Fruit fly (Drosophila melanogaster): ENCODE data around the gene CG17328.
A peak's percentile ranks its signal among the peaks of the same experiment; 100 is the strongest.

Gene CG17328

DNA sequence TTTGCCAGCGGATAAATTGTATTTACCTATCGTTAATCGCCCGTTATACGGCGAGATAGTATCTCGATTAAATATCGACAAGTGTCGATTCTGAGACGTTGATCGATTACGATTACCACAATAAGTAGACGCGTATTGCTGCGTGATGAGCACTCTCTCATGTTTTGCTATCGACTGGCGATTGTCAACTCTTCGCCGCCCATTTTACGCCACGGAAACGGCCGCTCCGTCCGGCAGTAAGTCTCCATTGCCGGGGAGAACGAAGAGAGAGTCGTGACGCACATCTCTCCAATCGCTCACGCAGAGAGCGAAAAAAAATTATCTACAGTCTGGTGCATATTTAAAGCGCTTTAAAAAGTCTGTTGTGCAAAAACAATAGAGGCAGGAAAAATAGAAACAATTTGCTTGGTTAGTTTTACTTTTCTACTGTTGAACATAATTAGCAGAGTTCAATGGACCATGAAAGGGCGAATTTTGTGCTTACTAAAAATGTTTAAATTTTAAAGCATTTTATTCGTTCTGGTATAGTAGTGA, 48.1 kb upstream of the CG17328 start, which contains the start of gene CG46309:
Gene CG46309, minus strand, starts transcription at position 191 of the 534 bp plus-strand sequence.
- TF ChIP-seq pb (GFP tag; optimal IDR thresholded peaks at IDR 0.05) = no peak
- peak; percentile 33 for TF ChIP-seq CG13296 (GFP tag; optimal IDR thresholded peaks at IDR 0.05)
- TF ChIP-seq ken (GFP tag; IDR thresholded peaks at IDR 0.05) = no peak
- TF ChIP-seq CG4424 (GFP tag; optimal IDR thresholded peaks at IDR 0.05) = peak; percentile 18
- TF ChIP-seq CG8924 (tag; optimal IDR thresholded peaks at IDR 0.05) = peak; percentile 64
- TF ChIP-seq CG11093 (GFP tag; IDR thresholded peaks at IDR 0.05) = no peak
- TF ChIP-seq ems (GFP tag; optimal IDR thresholded peaks at IDR 0.05) = peak; percentile 6
- TF ChIP-seq CG16813 (GFP tag; IDR thresholded peaks at IDR 0.05; ENCODE audit: partially characterized antibody) = peak; percentile 89; the same call in 2 of the 3 replicates
- no peak for TF ChIP-seq Drgx (GFP tag; IDR thresholded peaks at IDR 0.05)
- TF ChIP-seq CG6813 (GFP tag; optimal IDR thresholded peaks at IDR 0.05) = peak; percentile 37
- peak; percentile 89 for TF ChIP-seq Scr (GFP tag; IDR thresholded peaks at IDR 0.05; ENCODE audit: partially characterized antibody)
- no peak for TF ChIP-seq CG30431 (GFP tag; optimal IDR thresholded peaks at IDR 0.05)
- TF ChIP-seq CG16863 (GFP tag; optimal IDR thresholded peaks at IDR 0.05) = peak; percentile 15
- TF ChIP-seq abd-A (tag; optimal IDR thresholded peaks at IDR 0.05) = no peak
- peak; percentile 40 for TF ChIP-seq CG12219 (GFP tag; optimal IDR thresholded peaks at IDR 0.05)
- TF ChIP-seq fu2 (GFP tag; optimal IDR thresholded peaks at IDR 0.05) = no peak
- peak; percentile 98 for TF ChIP-seq chinmo (GFP tag; IDR thresholded peaks at IDR 0.05; ENCODE audit: partially characterized antibody)
- TF ChIP-seq Rfx (GFP tag; IDR thresholded peaks at IDR 0.05) = no peak; the same call in 1 of the 2 replicates
- peak; percentile 96 for TF ChIP-seq CG6791 (GFP tag; IDR thresholded peaks at IDR 0.05; ENCODE audit: partially characterized antibody)
- TF ChIP-seq Vsx1 (GFP tag; optimal IDR thresholded peaks at IDR 0.05) = peak; percentile 2
- peak; percentile 19 for TF ChIP-seq CG2875 (GFP tag; optimal IDR thresholded peaks at IDR 0.05)
- TF ChIP-seq CG30403 (GFP tag; optimal IDR thresholded peaks at IDR 0.05) = peak; percentile 58
- peak; percentile 5 for TF ChIP-seq zf30C (GFP tag; optimal IDR thresholded peaks at IDR 0.05)
- TF ChIP-seq org-1 (GFP tag; optimal IDR thresholded peaks at IDR 0.05) = no peak
- TF ChIP-seq CG8290 (GFP tag; optimal IDR thresholded peaks at IDR 0.05) = peak; percentile 94
- peak; percentile 76 to 90 for TF ChIP-seq CG8290 (tag; optimal IDR thresholded peaks at IDR 0.05)
- TF ChIP-seq Asciz (GFP tag; optimal IDR thresholded peaks at IDR 0.05) = peak; percentile 21
- TF ChIP-seq Blimp-1 (GFP tag; optimal IDR thresholded peaks at IDR 0.05) = no peak
- TF ChIP-seq hb (GFP tag; IDR thresholded peaks at IDR 0.05; ENCODE audit: partially characterized antibody) = peak; percentile 89; the same call in 2 of the 3 replicates
- no peak for TF ChIP-seq Stat92E (GFP tag; optimal IDR thresholded peaks at IDR 0.05)
- TF ChIP-seq Six4 (GFP tag; optimal IDR thresholded peaks at IDR 0.05) = peak; percentile 28
- TF ChIP-seq Oaz (GFP tag; IDR thresholded peaks at IDR 0.05) = no peak
- TF ChIP-seq pfk (GFP tag; optimal IDR thresholded peaks at IDR 0.05) = peak; percentile 19
- peak; percentile 26 for TF ChIP-seq CG17359 (tag; optimal IDR thresholded peaks at IDR 0.05)
- peak; percentile 50 for TF ChIP-seq CG7556 (GFP tag; optimal IDR thresholded peaks at IDR 0.05)
- peak; percentile 4 for TF ChIP-seq tin (GFP tag; optimal IDR thresholded peaks at IDR 0.05)
- TF ChIP-seq CG10267 (tag; optimal IDR thresholded peaks at IDR 0.05) = peak; percentile 36
- TF ChIP-seq gt (GFP tag; IDR thresholded peaks at IDR 0.05) = no peak
- peak; percentile 99 for TF ChIP-seq nerfin-2 (GFP tag; IDR thresholded peaks at IDR 0.05; ENCODE audit: partially characterized antibody)
- TF ChIP-seq CG7357 (GFP tag; IDR thresholded peaks at IDR 0.05) = no peak
- peak; percentile 2 for TF ChIP-seq Dp (GFP tag; optimal IDR thresholded peaks at IDR 0.05)
- TF ChIP-seq Camta (GFP tag; optimal IDR thresholded peaks at IDR 0.05) = peak; percentile 13
- no peak for TF ChIP-seq corto (GFP tag; optimal IDR thresholded peaks at IDR 0.05)
- TF ChIP-seq gsb-n (tag; optimal IDR thresholded peaks at IDR 0.05) = peak; percentile 12
- TF ChIP-seq CG3163 (GFP tag; optimal IDR thresholded peaks at IDR 0.05) = peak; percentile 36
- peak in 1 of 2 experiments; percentile 42 for TF ChIP-seq chif (GFP tag; optimal IDR thresholded peaks at IDR 0.05)
- TF ChIP-seq CG7963 (GFP tag; IDR thresholded peaks at IDR 0.05; ENCODE audit: partially characterized antibody) = peak; percentile 89
- peak; percentile 33 for TF ChIP-seq CG12659 (GFP tag; optimal IDR thresholded peaks at IDR 0.05)
- peak; percentile 0 for TF ChIP-seq CG18599 (GFP tag; optimal IDR thresholded peaks at IDR 0.05)

Data from whole organism, embryonic.